Fruit fly (Drosophila melanogaster) whole organism, embryonic: ENCODE data around the gene Rbf2.

Source experiments
- Ada2b ChIP-seq: fragments of 200-800 bp; sonication (Bioruptor generic); IDR thresholded peaks from 2 replicates; pipeline ENCODE4 v1.3.6; 2022; ENCODE audit warnings: missing biosample characterization, missing genetic modification characterization
- CG10462 ChIP-seq: fragments of 200-800 bp; sonication (Bioruptor generic); optimal IDR thresholded peaks from 2 replicates; lab custom pipeline; 2016; ENCODE audit warnings: missing biosample characterization, missing genetic modification characterization
- CG11695 ChIP-seq: fragments of 200-800 bp; sonication (Bioruptor generic); IDR thresholded peaks from 3 replicates; pipeline ENCODE4 v1.3.6; 2022; ENCODE audit warnings: missing biosample characterization, missing genetic modification characterization
- CG11723 ChIP-seq: fragments of 200-800 bp; sonication (Bioruptor generic); optimal IDR thresholded peaks from 2 replicates; lab custom pipeline; 2017; ENCODE audit warnings: missing biosample characterization, mild to moderate bottlenecking, missing genetic modification characterization
- CG13424 ChIP-seq: fragments of 200-800 bp; sonication (Bioruptor generic); optimal IDR thresholded peaks from 2 replicates; lab custom pipeline; 2019; ENCODE audit warnings: missing biosample characterization, mild to moderate bottlenecking, missing genetic modification characterization, moderate library complexity
- CG1602 ChIP-seq: fragments of 200-800 bp; sonication (Bioruptor generic); optimal IDR thresholded peaks from 3 replicates; lab custom pipeline; 2016; ENCODE audit warnings: missing biosample characterization, missing genetic modification characterization
- CG16779 ChIP-seq: fragments of 200-800 bp; sonication (Bioruptor generic); IDR thresholded peaks from 2 replicates; pipeline ENCODE4 v1.3.6; 2022; ENCODE audit warnings: missing biosample characterization, missing genetic modification characterization
- CG16815 ChIP-seq: fragments of 200-800 bp; sonication (Bioruptor generic); optimal IDR thresholded peaks from 3 replicates; lab custom pipeline; 2017; ENCODE audit warnings: missing biosample characterization, mild to moderate bottlenecking, missing genetic modification characterization
- CG1792 ChIP-seq: fragments of 200-800 bp; sonication (Bioruptor generic); optimal IDR thresholded peaks from 2 replicates; lab custom pipeline; 2016; ENCODE audit warnings: missing biosample characterization, missing genetic modification characterization
- CG30020 ChIP-seq: fragments of 200-800 bp; optimal IDR thresholded peaks from 2 replicates; lab custom pipeline; 2019; ENCODE audit warnings: missing biosample characterization, mild to moderate bottlenecking, missing genetic modification characterization, moderate library complexity
- CG31388 ChIP-seq: fragments of 200-800 bp; sonication (Bioruptor generic); optimal IDR thresholded peaks from 2 replicates; lab custom pipeline; 2016; ENCODE audit warnings: missing biosample characterization, missing genetic modification characterization
- CG3847 ChIP-seq: fragments of 200-800 bp; sonication (Bioruptor generic); IDR thresholded peaks from 2 replicates; pipeline ENCODE4 v1.3.6; 2022; ENCODE audit warnings: missing biosample characterization, missing genetic modification characterization
- CG3995 ChIP-seq: fragments of 200-800 bp; sonication (Bioruptor generic); optimal IDR thresholded peaks from 3 replicates; lab custom pipeline; 2016; ENCODE audit warnings: missing biosample characterization, missing genetic modification characterization
- CG5180 ChIP-seq: fragments of 200-800 bp; sonication (Bioruptor generic); optimal IDR thresholded peaks from 3 replicates; lab custom pipeline; 2017; ENCODE audit warnings: missing biosample characterization, missing genetic modification characterization, mild to moderate bottlenecking, moderate library complexity, missing genetic modification reagents
- CG5953 ChIP-seq: fragments of 200-800 bp; sonication (Bioruptor generic); IDR thresholded peaks from 2 replicates; pipeline ENCODE4 v1.3.6; 2022; ENCODE audit warnings: missing biosample characterization, missing genetic modification characterization
- CG7271 ChIP-seq: fragments of 200-800 bp; sonication (Bioruptor generic); optimal IDR thresholded peaks from 2 replicates; lab custom pipeline; 2018; ENCODE audit warnings: missing biosample characterization, mild to moderate bottlenecking, missing genetic modification characterization, moderate library complexity
- CG7372 ChIP-seq: fragments of 200-800 bp; sonication (Bioruptor generic); IDR thresholded peaks from 2 replicates; pipeline ENCODE4 v1.3.6; 2022; ENCODE audit warnings: missing biosample characterization, missing genetic modification characterization
- CG7786 ChIP-seq: fragments of 200-800 bp; sonication (Bioruptor generic); optimal IDR thresholded peaks from 2 replicates; lab custom pipeline; 2016; ENCODE audit warnings: missing biosample characterization, missing genetic modification characterization
- CG9215 ChIP-seq: fragments of 200-800 bp; sonication (Bioruptor generic); IDR thresholded peaks from 2 replicates; pipeline ENCODE4 v1.3.6; 2022; ENCODE audit warnings: missing biosample characterization, missing genetic modification characterization
- CG9797 ChIP-seq: fragments of 200-800 bp; sonication (Bioruptor generic); optimal IDR thresholded peaks from 3 replicates; lab custom pipeline; 2018; ENCODE audit warnings: missing biosample characterization, mild to moderate bottlenecking, missing genetic modification characterization
- CTCF ChIP-seq: fragments of 200-800 bp; sonication (Bioruptor generic); optimal IDR thresholded peaks from 2 replicates; lab custom pipeline; 2017; ENCODE audit warnings: missing biosample characterization, mild to moderate bottlenecking, missing genetic modification characterization, moderate library complexity
- D ChIP-seq, 2 experiments: fragments of 200-800 bp in 1 of 2; fragments of >200 bp in 1 of 2; sonication (Bioruptor generic) in 1 of 2; optimal IDR thresholded peaks; 2 replicates in 1 of 2; 3 replicates in 1 of 2; lab custom pipeline; 2017; ENCODE audit warnings: mild to moderate bottlenecking in 1 of 2, missing biosample characterization in 1 of 2, missing genetic modification characterization in 1 of 2, missing genetic modification reagents in 1 of 2
- D19A ChIP-seq: fragments of 200-800 bp; optimal IDR thresholded peaks from 3 replicates; lab custom pipeline; 2019; ENCODE audit warnings: missing biosample characterization, mild to moderate bottlenecking, missing genetic modification characterization, moderate library complexity
- Dad ChIP-seq: fragments of 200-800 bp; sonication (Bioruptor generic); optimal IDR thresholded peaks from 3 replicates; lab custom pipeline; 2016; ENCODE audit warnings: missing biosample characterization, missing genetic modification characterization
- Dfd ChIP-seq, 2 experiments: fragments of >200 bp; optimal IDR thresholded peaks; 2 replicates each; lab custom pipeline; 2017; ENCODE audit warnings: missing biosample characterization in 2 of 2, missing genetic modification characterization in 2 of 2
- Hmr ChIP-seq: fragments of 200-800 bp; sonication (Bioruptor generic); optimal IDR thresholded peaks from 3 replicates; lab custom pipeline; 2017; ENCODE audit warnings: mild to moderate bottlenecking, missing biosample characterization, missing genetic modification reagents, missing genetic modification characterization
- Hsf ChIP-seq: fragments of 200-800 bp; sonication (Bioruptor generic); optimal IDR thresholded peaks from 3 replicates; lab custom pipeline; 2016; ENCODE audit warnings: missing biosample characterization, missing genetic modification characterization
- Scr ChIP-seq: fragments of 200-800 bp; sonication (Bioruptor generic); IDR thresholded peaks from 2 replicates; pipeline ENCODE4 v1.3.6; 2022; ENCODE audit warnings: missing biosample characterization, missing genetic modification characterization; ENCODE audit not compliant: partially characterized antibody
- Six4 ChIP-seq: fragments of 200-800 bp; sonication (Bioruptor generic); optimal IDR thresholded peaks from 2 replicates; lab custom pipeline; 2016; ENCODE audit warnings: missing biosample characterization, missing genetic modification characterization
- Sry-β ChIP-seq: fragments of 200-800 bp; sonication (Bioruptor generic); optimal IDR thresholded peaks from 2 replicates; lab custom pipeline; 2018; ENCODE audit warnings: missing biosample characterization, mild to moderate bottlenecking, missing genetic modification characterization, moderate library complexity
- Xrp1 ChIP-seq: fragments of 200-800 bp; sonication (Bioruptor generic); IDR thresholded peaks from 2 replicates; pipeline ENCODE4 v1.3.6; 2022; ENCODE audit warnings: missing biosample characterization, missing genetic modification characterization
- ac ChIP-seq: fragments of 200-800 bp; sonication (Bioruptor generic); optimal IDR thresholded peaks from 3 replicates; lab custom pipeline; 2017; ENCODE audit warnings: missing biosample characterization, mild to moderate bottlenecking, missing genetic modification characterization
- aop ChIP-seq: fragments of 200-800 bp; sonication (Bioruptor generic); IDR thresholded peaks from 2 replicates; pipeline ENCODE4 v1.3.6; 2022; ENCODE audit warnings: missing biosample characterization, missing genetic modification characterization
- ato ChIP-seq: fragments of 200-800 bp; sonication (Bioruptor generic); IDR thresholded peaks from 2 replicates; pipeline ENCODE4 v1.3.6; 2022; ENCODE audit warnings: missing biosample characterization, missing genetic modification characterization; ENCODE audit not compliant: partially characterized antibody
- chn ChIP-seq: fragments of 200-800 bp; sonication (Bioruptor generic); optimal IDR thresholded peaks from 2 replicates; lab custom pipeline; 2016; ENCODE audit warnings: missing biosample characterization, missing genetic modification characterization
- cwo ChIP-seq: fragments of 200-800 bp; sonication (Bioruptor generic); optimal IDR thresholded peaks from 3 replicates; lab custom pipeline; 2017; ENCODE audit warnings: missing biosample characterization, missing genetic modification characterization, mild to moderate bottlenecking, moderate library complexity, missing genetic modification reagents
- disco-r ChIP-seq: fragments of 200-800 bp; sonication (Bioruptor generic); optimal IDR thresholded peaks from 2 replicates; lab custom pipeline; 2016; ENCODE audit warnings: missing biosample characterization, missing genetic modification characterization
- esg ChIP-seq: fragments of 200-800 bp; sonication (Bioruptor generic); conservative IDR thresholded peaks from 2 replicates; pipeline ENCODE4 v1.3.6; 2022; ENCODE audit warnings: missing biosample characterization, missing genetic modification characterization
- fu2 ChIP-seq: fragments of 200-800 bp; sonication (Bioruptor generic); optimal IDR thresholded peaks from 2 replicates; lab custom pipeline; 2016; ENCODE audit warnings: missing biosample characterization, missing genetic modification characterization
- grau ChIP-seq: fragments of 200-800 bp; optimal IDR thresholded peaks from 3 replicates; lab custom pipeline; 2019; ENCODE audit warnings: missing biosample characterization, mild to moderate bottlenecking, missing genetic modification characterization, moderate library complexity
- knrl ChIP-seq: fragments of 200-800 bp; sonication (Bioruptor generic); IDR thresholded peaks from 3 replicates; pipeline ENCODE4 v1.3.6; 2022; ENCODE audit warnings: missing biosample characterization, missing genetic modification characterization; ENCODE audit not compliant: partially characterized antibody
- lov ChIP-seq, 2 experiments: fragments of 200-800 bp in 1 of 2; fragments of >200 bp in 1 of 2; sonication (Bioruptor generic) in 1 of 2; IDR thresholded peaks in 1 of 2; optimal IDR thresholded peaks in 1 of 2; 2 replicates in 1 of 2; 3 replicates in 1 of 2; pipeline versions ENCODE4 v1.3.6 to Lab custom; 2017 to 2022; ENCODE audit warnings: missing biosample characterization in 1 of 2, missing genetic modification characterization in 1 of 2
- onecut ChIP-seq: fragments of 200-800 bp; sonication (Bioruptor generic); IDR thresholded peaks from 2 replicates; pipeline ENCODE4 v1.3.6; 2022; ENCODE audit warnings: missing biosample characterization, missing genetic modification characterization
- pnt ChIP-seq: fragments of 200-800 bp; sonication (Bioruptor generic); optimal IDR thresholded peaks from 3 replicates; lab custom pipeline; 2016; ENCODE audit warnings: missing biosample characterization, missing genetic modification characterization
- row ChIP-seq: fragments of 200-800 bp; sonication (Bioruptor generic); IDR thresholded peaks from 3 replicates; pipeline ENCODE4 v1.3.6; 2022; ENCODE audit warnings: missing biosample characterization, missing genetic modification characterization
- sisA ChIP-seq: fragments of 200-800 bp; sonication (Bioruptor generic); IDR thresholded peaks from 2 replicates; pipeline ENCODE4 v1.3.6; 2022; ENCODE audit warnings: missing biosample characterization, missing genetic modification characterization
- sna ChIP-seq: fragments of 200-800 bp; sonication (Bioruptor generic); IDR thresholded peaks from 2 replicates; pipeline ENCODE4 v1.3.6; 2022; ENCODE audit warnings: missing biosample characterization, missing genetic modification characterization; ENCODE audit not compliant: partially characterized antibody
- ssp ChIP-seq: fragments of 200-800 bp; sonication (Bioruptor generic); IDR thresholded peaks from 2 replicates; pipeline ENCODE4 v1.3.6; 2022; ENCODE audit warnings: missing biosample characterization, missing genetic modification characterization
- sug ChIP-seq: fragments of 200-800 bp; optimal IDR thresholded peaks from 2 replicates; lab custom pipeline; 2019; ENCODE audit warnings: missing biosample characterization, mild to moderate bottlenecking, missing genetic modification characterization, moderate library complexity
- toy ChIP-seq: fragments of 200-800 bp; sonication (Bioruptor generic); IDR thresholded peaks from 2 replicates; pipeline ENCODE4 v1.3.6; 2022; ENCODE audit warnings: missing biosample characterization, missing genetic modification characterization
- tx ChIP-seq: fragments of 200-800 bp; sonication (Bioruptor generic); optimal IDR thresholded peaks from 2 replicates; lab custom pipeline; 2016; ENCODE audit warnings: missing biosample characterization, missing genetic modification characterization
- zf30C ChIP-seq: fragments of 200-800 bp; sonication (Bioruptor generic); optimal IDR thresholded peaks from 3 replicates; lab custom pipeline; 2018; ENCODE audit warnings: missing biosample characterization, mild to moderate bottlenecking, missing genetic modification characterization

Rbf2 gene

DNA sequence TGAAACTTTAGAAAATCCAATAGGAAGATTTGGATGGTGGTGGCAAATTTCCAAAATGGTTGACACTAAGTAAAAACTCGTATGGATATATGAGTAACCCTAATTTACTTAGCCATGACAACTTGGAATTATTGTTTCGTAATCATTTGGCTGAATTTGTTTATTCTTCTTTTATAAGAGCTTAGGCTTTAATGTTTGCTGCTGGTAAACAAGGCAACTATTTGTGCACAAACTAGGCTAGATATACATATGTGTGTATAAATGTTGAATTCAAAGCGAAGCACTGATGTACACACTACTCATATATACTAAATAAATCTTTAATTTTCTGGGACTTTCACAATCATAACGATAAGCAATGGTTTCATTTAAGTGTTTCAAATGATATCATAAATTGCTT, 40.7 kb downstream of the Rbf2 start (continued):
- TF ChIP-seq ac (peak; percentile 8), CG5953 (GFP tag; lab: Robert Waterston, UW) (no peak), D19A (peak; percentile 8), CG31388 (GFP tag; lab: Kevin White, UChicago) (no peak), CG7786 (GFP tag; lab: Kevin White, UChicago) (no peak), CG9215 (GFP tag; lab: Robert Waterston, UW) (no peak), chn (GFP tag; lab: Kevin White, UChicago) (no peak), sisA (no peak), CG11723 (GFP tag; lab: Kevin White, UChicago) (peak; percentile 52), CG11695 (0 out of 3 replicates have a peak, but pooled peaks have one; percentile 16), Six4 (no peak), CG13424 (tag; lab: Kevin White, UChicago) (peak; percentile 51), CG3847 (GFP tag; lab: Robert Waterston, UW) (no peak), toy (no peak), D (optimal IDR thresholded peaks at IDR 0.05; lab: Kevin White, UChicago) (no peak), D (GFP tag; optimal IDR thresholded peaks at IDR 0.05; lab: Kevin White, UChicago) (peak; percentile 16), Xrp1 (GFP tag; lab: Robert Waterston, UW) (0 out of 2 replicates have a peak, but pooled peaks have one; percentile 20), CTCF (GFP tag; lab: Kevin White, UChicago) (no peak), onecut (GFP tag; lab: Robert Waterston, UW) (0 out of 2 replicates have a peak, but pooled peaks have one; percentile 14), CG5180 (GFP tag; lab: Kevin White, UChicago) (peak; percentile 41), Dad (GFP tag; lab: Kevin White, UChicago) (no peak), Dfd (GFP tag; optimal IDR thresholded peaks at IDR 0.05; lab: Kevin White, UChicago) (no peak), lov (optimal IDR thresholded peaks at IDR 0.05; lab: Kevin White, UChicago) (no peak), lov (GFP tag; IDR thresholded peaks at IDR 0.05; lab: Robert Waterston, UW) (no peak), Sry-β (GFP tag; lab: Kevin White, UChicago) (peak; percentile 40), ssp (no peak), CG1602 (GFP tag; lab: Kevin White, UChicago) (no peak), grau (tag; lab: Kevin White, UChicago) (peak; percentile 22), zf30C (no peak), ato (GFP tag; lab: Robert Waterston, UW) (no peak), disco-r (GFP tag; lab: Kevin White, UChicago) (no peak), Hmr (GFP tag; lab: Kevin White, UChicago) (peak; percentile 54), pnt (GFP tag; lab: Kevin White, UChicago) (no peak), cwo (no peak), Hsf (GFP tag; lab: Kevin White, UChicago) (no peak), CG7271 (tag; lab: Kevin White, UChicago) (no peak), Ada2b (no peak), CG16815 (GFP tag; lab: Kevin White, UChicago) (no peak), Scr (GFP tag; lab: Robert Waterston, UW) (no peak), sna (no peak), CG16779 (GFP tag; lab: Robert Waterston, UW) (no peak), row (no peak), CG7372 (GFP tag; lab: Robert Waterston, UW) (no peak), knrl (no peak), CG1792 (GFP tag; lab: Kevin White, UChicago) (peak; percentile 25), fu2 (GFP tag; lab: Kevin White, UChicago) (no peak), CG30020 (tag; lab: Kevin White, UChicago) (no peak), CG10462 (GFP tag; lab: Kevin White, UChicago) (peak; percentile 7), sug (no peak), aop (GFP tag; lab: Robert Waterston, UW) (no peak), CG3995 (GFP tag; lab: Kevin White, UChicago) (no peak), CG9797 (GFP tag; lab: Kevin White, UChicago) (no peak), tx (no peak), esg (no peak)
